Fruit fly (Drosophila melanogaster) S2 (cell line): Measurements from ENCODE around the gene CG32259.

ENCODE experiments used
- CG8478 ChIP-seq: fragments of >200 bp; optimal IDR thresholded peaks from 2 replicates; lab custom pipeline; 2018
- CTCF ChIP-seq, 2 experiments: fragments of >200 bp; optimal IDR thresholded peaks; 2 replicates each; lab custom pipeline; 2018

CG32259 gene

DNA sequence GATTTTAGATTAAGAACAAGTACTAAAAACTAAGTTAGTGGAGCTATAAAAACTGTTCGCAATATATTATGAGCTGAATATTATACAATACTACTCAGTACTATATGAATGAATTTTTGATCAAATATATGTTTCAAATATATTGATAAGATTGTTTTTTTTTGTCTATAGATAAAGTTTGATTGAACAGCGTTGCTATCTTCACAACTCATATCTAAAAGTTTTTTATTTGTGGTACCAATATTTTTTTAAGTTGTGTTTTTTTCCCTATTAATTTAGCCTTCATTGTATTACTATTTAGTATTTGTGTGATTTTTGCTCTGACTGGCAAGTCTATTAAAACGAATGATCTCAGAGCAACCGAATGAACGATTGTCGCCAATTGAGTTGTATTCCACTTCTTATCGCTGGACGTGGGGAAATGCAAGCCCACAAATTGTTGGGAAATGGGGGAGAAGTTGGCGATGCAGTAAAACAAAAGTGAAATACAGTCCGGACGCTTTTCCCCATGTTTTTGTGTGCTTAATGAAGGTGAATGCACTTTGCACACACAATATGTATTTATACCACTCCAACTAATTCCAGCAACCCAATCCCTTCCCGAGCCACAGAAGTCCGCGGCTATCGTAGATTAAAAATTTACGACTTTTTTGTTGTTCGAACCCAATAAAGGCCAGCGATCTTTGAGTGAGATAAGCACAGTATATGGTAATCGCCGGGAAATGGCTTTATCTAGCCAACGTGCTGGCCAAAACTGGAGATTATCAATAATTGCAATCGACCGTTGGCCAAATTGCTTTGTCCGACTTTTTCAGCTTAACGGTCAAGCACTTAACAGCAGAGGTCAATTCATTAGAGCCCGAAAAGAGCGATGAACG, 47.6 kb downstream of the CG32259 start:
- TF ChIP-seq CG8478 (lab: Kevin White, UChicago) (no peak), CTCF (optimal IDR thresholded peaks at IDR 0.05; lab: Kevin White, UChicago) (no peak)

DNA sequence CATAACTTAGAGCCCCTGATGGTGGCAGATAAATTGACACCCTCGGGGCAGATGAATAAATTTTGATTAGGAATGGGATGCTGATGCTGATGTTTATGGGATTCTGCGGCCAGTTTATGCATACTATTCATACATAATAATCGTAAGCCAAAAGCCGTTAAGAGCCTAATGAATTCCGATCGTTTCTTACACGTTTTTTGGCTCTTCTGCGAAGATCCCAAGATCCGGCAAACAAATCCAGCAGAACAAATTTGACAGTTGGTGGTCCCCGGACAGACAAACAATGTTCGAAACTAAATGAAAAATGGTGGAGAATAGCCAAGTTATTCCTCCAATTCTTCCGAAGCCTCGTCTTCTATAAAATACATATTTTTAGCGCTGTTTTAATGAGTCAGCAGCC, 48.3 kb downstream of the CG32259 start:
- TF ChIP-seq CG8478 (lab: Kevin White, UChicago): no peak
- no peak for TF ChIP-seq CTCF (optimal IDR thresholded peaks at IDR 0.05; lab: Kevin White, UChicago)

dm6 chr3L:4118339-4118738, 49.2 kb downstream of the CG32259 start:
- TF ChIP-seq CTCF (optimal IDR thresholded peaks at IDR 0.05; lab: Kevin White, UChicago) (no peak), CG8478 (lab: Kevin White, UChicago) (no peak)
